Fruit fly (Drosophila melanogaster): Measurements from ENCODE around the gene Hipk.

Hipk gene

DNA sequence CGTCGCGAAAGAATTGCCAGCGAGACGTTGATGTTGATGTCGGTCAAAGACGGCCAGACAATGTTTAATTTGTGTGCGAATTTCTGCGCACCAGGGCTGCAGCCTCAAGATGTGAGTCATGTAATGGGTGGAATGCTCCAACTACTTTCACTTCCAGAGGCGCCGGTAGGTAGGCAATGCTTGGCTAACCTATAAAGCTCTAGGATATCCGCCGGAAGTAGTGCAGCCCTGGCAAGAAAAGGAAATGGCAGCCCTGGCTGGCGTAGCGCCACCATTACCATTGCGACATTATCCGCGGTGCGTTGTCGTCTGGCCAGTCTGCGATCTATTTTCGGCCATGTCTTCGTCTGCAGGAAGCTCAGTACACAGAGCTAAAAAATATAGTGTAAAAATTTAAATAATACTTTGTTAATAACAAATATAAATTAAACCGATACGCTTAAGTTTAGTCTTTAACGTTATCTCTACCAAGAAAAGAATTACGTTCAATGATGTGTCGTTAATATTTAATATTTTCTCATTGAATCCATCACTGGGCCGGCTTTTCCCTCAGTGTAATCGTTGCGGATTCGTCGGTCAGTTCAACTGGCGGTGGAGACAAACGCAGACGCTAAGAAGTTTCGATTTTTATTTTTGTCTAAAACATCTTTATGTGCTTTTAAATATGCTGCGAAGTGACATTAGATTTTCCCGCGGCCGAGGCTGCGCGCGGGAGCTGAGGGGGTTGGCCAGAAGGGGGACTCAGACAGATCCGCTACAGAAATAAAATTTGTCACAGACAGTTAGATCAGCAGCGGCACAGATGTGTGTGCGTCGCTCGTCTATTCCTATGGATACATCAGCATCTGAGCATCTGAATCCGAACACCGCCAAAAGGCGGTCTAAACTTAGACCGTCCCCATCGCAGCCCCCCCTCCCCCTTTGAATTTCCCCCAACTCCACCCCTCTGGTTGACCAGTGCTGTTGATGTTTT is 69.1 kb downstream of the Hipk start (continued):
- peak; percentile 68 for TF ChIP-seq Nf-YA (GFP tag; IDR thresholded peaks at IDR 0.05)
- peak; percentile 63 for TF ChIP-seq HLH54F (GFP tag; optimal IDR thresholded peaks at IDR 0.05)
- TF ChIP-seq kni (GFP tag; optimal IDR thresholded peaks at IDR 0.05): peak; percentile 40
- peak; percentile 27 for TF ChIP-seq Six4 (GFP tag; optimal IDR thresholded peaks at IDR 0.05)
- TF ChIP-seq CG2116 (GFP tag; optimal IDR thresholded peaks at IDR 0.05): peak; percentile 25
- TF ChIP-seq CG11560 (tag; IDR thresholded peaks at IDR 0.05): peak; percentile 58; the same call in 1 of the 3 replicates
- peak; percentile 27 for TF ChIP-seq CG15601 (tag; optimal IDR thresholded peaks at IDR 0.05)
- TF ChIP-seq ab (GFP tag; optimal IDR thresholded peaks at IDR 0.05): no peak
- peak; percentile 29 for TF ChIP-seq fd96Cb (tag; optimal IDR thresholded peaks at IDR 0.05)
- TF ChIP-seq sima (GFP tag; optimal IDR thresholded peaks at IDR 0.05): no peak
- 0 out of 2 replicates have a peak, but pooled peaks have one; percentile 32 for TF ChIP-seq CG43689 (GFP tag; IDR thresholded peaks at IDR 0.05)
- peak; percentile 65 for TF ChIP-seq CG11504 (tag; optimal IDR thresholded peaks at IDR 0.05)
- TF ChIP-seq CG15011 (GFP tag; optimal IDR thresholded peaks at IDR 0.05): peak; percentile 59
- peak; percentile 72 for TF ChIP-seq CG17385 (GFP tag; optimal IDR thresholded peaks at IDR 0.05)
- TF ChIP-seq CG1602 (GFP tag; optimal IDR thresholded peaks at IDR 0.05): no peak
- peak; percentile 42 for TF ChIP-seq Camta (GFP tag; optimal IDR thresholded peaks at IDR 0.05)
- TF ChIP-seq grau (tag; optimal IDR thresholded peaks at IDR 0.05): peak; percentile 67
- no peak for TF ChIP-seq CG8765 (GFP tag; IDR thresholded peaks at IDR 0.05)
- TF ChIP-seq CG4360 (GFP tag; IDR thresholded peaks at IDR 0.05): no peak
- TF ChIP-seq dan (GFP tag; IDR thresholded peaks at IDR 0.05): no peak
- TF ChIP-seq bcd (GFP tag; optimal IDR thresholded peaks at IDR 0.05): peak; percentile 73
- peak; percentile 68 for TF ChIP-seq CG17359 (tag; optimal IDR thresholded peaks at IDR 0.05)
- peak; percentile 49 for TF ChIP-seq HLH3B (GFP tag; IDR thresholded peaks at IDR 0.05)
- TF ChIP-seq CG3838 (GFP tag; optimal IDR thresholded peaks at IDR 0.05): peak; percentile 0
- TF ChIP-seq CG14014 (GFP tag; IDR thresholded peaks at IDR 0.05): peak; percentile 80
- TF ChIP-seq psq (GFP tag; optimal IDR thresholded peaks at IDR 0.05): no peak
- TF ChIP-seq pum (GFP tag; optimal IDR thresholded peaks at IDR 0.05): peak; percentile 42
- TF ChIP-seq stc (GFP tag; IDR thresholded peaks at IDR 0.05): peak; percentile 75
- TF ChIP-seq CG18476 (GFP tag; optimal IDR thresholded peaks at IDR 0.05): no peak
- TF ChIP-seq CG7372 (GFP tag; IDR thresholded peaks at IDR 0.05): peak; percentile 69
- peak; percentile 62 for TF ChIP-seq CG6854 (GFP tag; optimal IDR thresholded peaks at IDR 0.05)
- TF ChIP-seq croc (GFP tag; conservative IDR thresholded peaks at IDR 0.05): no peak
- peak; percentile 66 for TF ChIP-seq scrt (GFP tag; optimal IDR thresholded peaks at IDR 0.05)
- TF ChIP-seq fd102C (GFP tag; optimal IDR thresholded peaks at IDR 0.05): peak; percentile 11
- no peak for TF ChIP-seq jigr1 (GFP tag; IDR thresholded peaks at IDR 0.05)
- TF ChIP-seq so (GFP tag; IDR thresholded peaks at IDR 0.05): peak; percentile 77
- TF ChIP-seq CG7987 (GFP tag; optimal IDR thresholded peaks at IDR 0.05): peak; percentile 71
- TF ChIP-seq schlank (tag; optimal IDR thresholded peaks at IDR 0.05): peak; percentile 60
- peak; percentile 51; the same call in 1 of the 2 replicates for TF ChIP-seq Xrp1 (GFP tag; IDR thresholded peaks at IDR 0.05)
- peak; percentile 47; the same call in 1 of the 2 replicates for TF ChIP-seq gt (GFP tag; IDR thresholded peaks at IDR 0.05)
- TF ChIP-seq YL-1 (GFP tag; optimal IDR thresholded peaks at IDR 0.05): peak; percentile 4
- TF ChIP-seq CG10959 (GFP tag; IDR thresholded peaks at IDR 0.05): no peak
- peak; percentile 40 for TF ChIP-seq CG7271 (tag; optimal IDR thresholded peaks at IDR 0.05)
- TF ChIP-seq Vsx1 (GFP tag; optimal IDR thresholded peaks at IDR 0.05): peak; percentile 64
- TF ChIP-seq CG31224 (GFP tag; IDR thresholded peaks at IDR 0.05): peak; percentile 69
- TF ChIP-seq Meics (GFP tag; optimal IDR thresholded peaks at IDR 0.05): peak; percentile 84
- no peak for TF ChIP-seq trh (GFP tag; optimal IDR thresholded peaks at IDR 0.05)
- TF ChIP-seq CG13123 (GFP tag; optimal IDR thresholded peaks at IDR 0.05): no peak
- peak; percentile 76 for TF ChIP-seq CG14050 (GFP tag; IDR thresholded peaks at IDR 0.05)

All from whole organism, embryonic.